Worm (Caenorhabditis elegans) whole organism, young adult: ENCODE data around the gene sru-17.

ENCODE experiments used
- ama-1 ChIP-seq, 3 experiments: fragments of 150-350 bp in 1 of 3; sonication (generic microtip) in 2 of 3; optimal IDR thresholded peaks; 2 replicates each; lab custom pipeline; 2014 to 2018; ENCODE audit warnings: missing biosample characterization in 2 of 3, missing genetic modification characterization in 2 of 3, missing genetic modification reagents in 2 of 3
- atf-7 ChIP-seq: sonication (generic microtip); optimal IDR thresholded peaks from 2 replicates; lab custom pipeline; 2017; ENCODE audit warnings: mild to moderate bottlenecking, missing genetic modification characterization, missing compliant biosample characterization
- bed-1 ChIP-seq: fragments of 200-800 bp; sonication (Bioruptor generic); IDR thresholded peaks from 2 replicates; pipeline ENCODE4 v1.3.6; 2022; ENCODE audit warnings: missing genetic modification reagents, missing genetic modification characterization, missing compliant biosample characterization
- dpl-1 ChIP-seq: fragments of 150-350 bp; optimal IDR thresholded peaks from 2 replicates; lab custom pipeline; 2014; ENCODE audit warnings: missing biosample characterization, missing genetic modification reagents, missing genetic modification characterization
- lsl-1 ChIP-seq: fragments of 200-800 bp; sonication (Bioruptor generic); optimal IDR thresholded peaks from 2 replicates; lab custom pipeline; 2018; ENCODE audit warnings: mild to moderate bottlenecking, missing genetic modification characterization, moderate library complexity, missing compliant biosample characterization

ce11 chrIV:12456613-12457012 lies 48.9 kb upstream of the sru-17 start, which contains the start of gene C25G4.7:
- TF ChIP-seq ama-1 (optimal IDR thresholded peaks at IDR 0.05; lab: Kevin White, UChicago) (no peak), ama-1 (GFP tag; optimal IDR thresholded peaks at IDR 0.05; lab: Kevin White, UChicago) (no peak), atf-7 (tag; lab: Kevin White, UChicago) (no peak), lsl-1 (GFP tag; lab: Kevin White, UChicago) (no peak), dpl-1 (GFP tag; lab: Kevin White, UChicago) (no peak), bed-1 (GFP tag; lab: Robert Waterston, UW) (no peak)
